Fruit fly (Drosophila melanogaster): ENCODE data around the gene CG42846.

The CG42846 gene

DNA sequence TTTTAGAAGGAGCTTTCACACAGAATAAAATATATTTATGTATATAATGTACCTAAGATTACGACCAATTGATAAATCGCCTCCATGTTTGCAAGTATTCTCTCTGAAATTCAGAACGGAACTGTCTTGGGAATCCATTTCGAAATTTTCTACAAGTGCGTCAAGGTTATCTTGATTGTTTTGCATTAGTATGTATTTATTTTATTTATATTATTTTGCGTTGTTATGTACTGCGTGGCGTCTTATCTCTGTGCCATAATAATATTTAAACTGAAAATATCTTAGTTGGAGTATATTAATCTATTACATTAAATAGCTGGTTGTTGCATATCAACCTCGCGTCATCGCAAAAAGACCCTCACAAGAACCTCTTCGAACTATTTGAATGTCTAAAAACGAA lies at the start of gene CG42846:
CG42846 (minus strand) TSS at position 101 of the 400 bp plus-strand sequence.
- no peak for TF ChIP-seq Crg-1 (GFP tag; optimal IDR thresholded peaks at IDR 0.05)
- TF ChIP-seq CG1620 (GFP tag; optimal IDR thresholded peaks at IDR 0.05), result no peak
- TF ChIP-seq pad (GFP tag; optimal IDR thresholded peaks at IDR 0.05), result no peak
- TF ChIP-seq Clk (GFP tag; optimal IDR thresholded peaks at IDR 0.05), result no peak
- TF ChIP-seq Mnt (GFP tag; optimal IDR thresholded peaks at IDR 0.05), result no peak
- no peak for TF ChIP-seq ovo (GFP tag; optimal IDR thresholded peaks at IDR 0.05)
- no peak for TF ChIP-seq CG14711 (tag; optimal IDR thresholded peaks at IDR 0.05)
- TF ChIP-seq kay (GFP tag; ENCODE audit: borderline replicate concordance), result no peak
- TF ChIP-seq toe (GFP tag; optimal IDR thresholded peaks at IDR 0.05), result no peak
- TF ChIP-seq CG33017 (tag; optimal IDR thresholded peaks at IDR 0.05), result no peak
- no peak for TF ChIP-seq CG12768 (GFP tag; optimal IDR thresholded peaks at IDR 0.05)
- TF ChIP-seq tj (GFP tag; optimal IDR thresholded peaks at IDR 0.05), result no peak
- no peak for TF ChIP-seq cic (GFP tag; optimal IDR thresholded peaks at IDR 0.05)
- TF ChIP-seq CG11617 (GFP tag; optimal IDR thresholded peaks at IDR 0.05), result no peak
- TF ChIP-seq bab1 (GFP tag; optimal IDR thresholded peaks at IDR 0.05), result no peak
- no peak for TF ChIP-seq CG5204 (GFP tag; optimal IDR thresholded peaks at IDR 0.05)
- no peak for TF ChIP-seq Hr96 (GFP tag; optimal IDR thresholded peaks at IDR 0.05)

DNA sequence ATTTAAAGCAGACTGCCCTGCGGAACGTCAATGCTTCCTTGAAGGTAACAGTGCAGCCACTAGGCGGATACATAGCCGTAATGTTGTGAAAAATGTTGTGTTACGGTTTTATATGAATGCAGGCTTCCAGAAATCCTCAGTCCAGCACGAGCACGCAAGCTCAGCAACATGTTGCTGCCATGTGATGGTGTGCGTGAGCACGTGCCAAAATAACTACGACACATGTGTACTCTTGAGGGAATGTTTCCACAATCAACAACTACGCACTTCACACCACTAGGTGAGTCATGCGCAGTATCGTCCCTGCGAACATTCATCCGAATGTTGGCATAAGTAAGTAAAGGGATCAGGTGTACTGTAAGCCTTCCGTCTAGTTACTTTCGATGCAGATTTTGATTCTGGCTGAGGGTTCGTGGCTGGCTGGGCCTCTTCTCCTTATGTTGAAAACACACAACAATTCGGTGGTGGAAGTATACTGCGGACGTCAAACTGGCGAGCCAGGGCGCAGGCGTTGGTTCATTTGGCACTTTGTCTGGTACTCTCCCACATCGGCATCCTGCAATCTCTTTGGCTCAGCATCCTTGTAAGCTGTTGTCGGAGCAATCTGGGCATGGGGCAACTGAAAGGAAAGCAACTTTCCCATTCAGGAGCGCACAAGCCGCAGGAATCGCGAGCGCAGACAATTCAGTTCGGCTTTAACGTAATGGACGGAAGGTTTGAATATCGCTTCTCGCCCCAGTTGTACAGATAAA lies 45.5 kb upstream of the CG42846 start, which contains the start of gene RhoGEF3:
RhoGEF3 (plus strand) TSS at position 702 of the 752 bp plus-strand sequence.
- TF ChIP-seq Crg-1 (GFP tag; optimal IDR thresholded peaks at IDR 0.05) (no peak), Mnt (GFP tag; optimal IDR thresholded peaks at IDR 0.05) (peak; percentile 25), CG33017 (tag; optimal IDR thresholded peaks at IDR 0.05) (no peak)

DNA sequence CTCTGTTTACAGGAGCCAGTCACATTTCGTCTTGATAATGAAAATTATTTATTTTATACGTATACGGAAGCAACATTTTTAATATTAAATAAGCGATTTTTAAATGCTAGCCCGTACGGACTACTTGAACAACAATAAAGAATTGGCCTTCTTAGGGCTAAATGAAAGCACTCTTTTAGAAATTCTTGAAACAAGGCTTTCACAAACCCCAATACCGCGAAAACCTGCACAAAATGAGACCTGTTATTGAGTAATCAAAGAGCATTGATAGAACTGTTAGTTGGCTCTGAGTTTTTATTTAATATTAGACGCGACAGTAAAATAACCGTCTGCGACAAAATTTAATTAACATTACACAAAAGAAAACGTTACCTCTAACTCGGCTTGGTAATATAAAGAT lies 43.5 kb upstream of the CG42846 start, which contains the start of gene ttm2:
ttm2 (plus strand) TSS at position 301 of the 400 bp plus-strand sequence.
- TF ChIP-seq Clk (GFP tag; optimal IDR thresholded peaks at IDR 0.05), result no peak
- no peak for TF ChIP-seq CG14711 (tag; optimal IDR thresholded peaks at IDR 0.05)
- TF ChIP-seq Hr96 (GFP tag; optimal IDR thresholded peaks at IDR 0.05), result no peak
- no peak for TF ChIP-seq CG7045 (GFP tag; optimal IDR thresholded peaks at IDR 0.05)

dm6 chr3L:273291-273690 lies 41.9 kb upstream of the CG42846 start, which contains the start of gene CG32845:
Gene CG32845, minus strand, starts transcription at chr3L:273391.
- TF ChIP-seq Mnt (GFP tag; optimal IDR thresholded peaks at IDR 0.05) (no peak), ovo (GFP tag; optimal IDR thresholded peaks at IDR 0.05) (no peak), Crg-1 (GFP tag; optimal IDR thresholded peaks at IDR 0.05) (no peak), Clk (GFP tag; optimal IDR thresholded peaks at IDR 0.05) (no peak), CG1620 (GFP tag; optimal IDR thresholded peaks at IDR 0.05) (no peak), toe (GFP tag; optimal IDR thresholded peaks at IDR 0.05) (no peak), pad (GFP tag; optimal IDR thresholded peaks at IDR 0.05) (no peak), CG14711 (tag; optimal IDR thresholded peaks at IDR 0.05) (no peak), cic (GFP tag; optimal IDR thresholded peaks at IDR 0.05) (no peak), kay (GFP tag; ENCODE audit: borderline replicate concordance) (no peak), cnc (optimal IDR thresholded peaks at IDR 0.05) (no peak), Hr96 (GFP tag; optimal IDR thresholded peaks at IDR 0.05) (no peak), CG12768 (GFP tag; optimal IDR thresholded peaks at IDR 0.05) (no peak), tj (GFP tag; optimal IDR thresholded peaks at IDR 0.05) (no peak), bab1 (GFP tag; optimal IDR thresholded peaks at IDR 0.05) (no peak)

dm6 chr3L:271501-272249 lies 40.3 kb upstream of the CG42846 start:
- no peak for TF ChIP-seq Clk (GFP tag; optimal IDR thresholded peaks at IDR 0.05)
- TF ChIP-seq pad (GFP tag; optimal IDR thresholded peaks at IDR 0.05), result no peak
- TF ChIP-seq cic (GFP tag; optimal IDR thresholded peaks at IDR 0.05), result no peak
- TF ChIP-seq Hr96 (GFP tag; optimal IDR thresholded peaks at IDR 0.05), result no peak
- TF ChIP-seq bab1 (GFP tag; optimal IDR thresholded peaks at IDR 0.05), result peak; percentile 13

dm6 chr3L:270760-271500 lies 39.5 kb upstream of the CG42846 start, which contains the start of gene miple2:
Gene miple2, plus strand, starts transcription at chr3L:271200.
- TF ChIP-seq CG7101 (tag; optimal IDR thresholded peaks at IDR 0.05), result peak; percentile 10
- TF ChIP-seq Hr96 (GFP tag; optimal IDR thresholded peaks at IDR 0.05), result no peak
- TF ChIP-seq tj (GFP tag; optimal IDR thresholded peaks at IDR 0.05), result peak; percentile 68
- no peak for TF ChIP-seq CG12768 (GFP tag; optimal IDR thresholded peaks at IDR 0.05)
- peak; percentile 14 for TF ChIP-seq CG11617 (GFP tag; optimal IDR thresholded peaks at IDR 0.05)
- TF ChIP-seq pad (GFP tag; optimal IDR thresholded peaks at IDR 0.05), result peak; percentile 27
- no peak for TF ChIP-seq Clk (GFP tag; optimal IDR thresholded peaks at IDR 0.05)
- no peak for TF ChIP-seq CG14711 (tag; optimal IDR thresholded peaks at IDR 0.05)
- peak; percentile 1 for TF ChIP-seq cic (GFP tag; optimal IDR thresholded peaks at IDR 0.05)
- peak; percentile 50 to 70 for TF ChIP-seq cnc (optimal IDR thresholded peaks at IDR 0.05)

Measured in whole organism, adult.